Fruit fly (Drosophila melanogaster) ovary, adult (tissue): ENCODE data around the gene CG1910.

Source experiments
- CG17801 ChIP-seq: fragments of 200-800 bp; optimal IDR thresholded peaks from 2 replicates; lab custom pipeline; 2019; ENCODE audit warnings: missing biosample characterization, mild to moderate bottlenecking, missing genetic modification characterization, moderate library complexity; ENCODE audit not compliant: partially characterized antibody

The CG1910 gene

DNA sequence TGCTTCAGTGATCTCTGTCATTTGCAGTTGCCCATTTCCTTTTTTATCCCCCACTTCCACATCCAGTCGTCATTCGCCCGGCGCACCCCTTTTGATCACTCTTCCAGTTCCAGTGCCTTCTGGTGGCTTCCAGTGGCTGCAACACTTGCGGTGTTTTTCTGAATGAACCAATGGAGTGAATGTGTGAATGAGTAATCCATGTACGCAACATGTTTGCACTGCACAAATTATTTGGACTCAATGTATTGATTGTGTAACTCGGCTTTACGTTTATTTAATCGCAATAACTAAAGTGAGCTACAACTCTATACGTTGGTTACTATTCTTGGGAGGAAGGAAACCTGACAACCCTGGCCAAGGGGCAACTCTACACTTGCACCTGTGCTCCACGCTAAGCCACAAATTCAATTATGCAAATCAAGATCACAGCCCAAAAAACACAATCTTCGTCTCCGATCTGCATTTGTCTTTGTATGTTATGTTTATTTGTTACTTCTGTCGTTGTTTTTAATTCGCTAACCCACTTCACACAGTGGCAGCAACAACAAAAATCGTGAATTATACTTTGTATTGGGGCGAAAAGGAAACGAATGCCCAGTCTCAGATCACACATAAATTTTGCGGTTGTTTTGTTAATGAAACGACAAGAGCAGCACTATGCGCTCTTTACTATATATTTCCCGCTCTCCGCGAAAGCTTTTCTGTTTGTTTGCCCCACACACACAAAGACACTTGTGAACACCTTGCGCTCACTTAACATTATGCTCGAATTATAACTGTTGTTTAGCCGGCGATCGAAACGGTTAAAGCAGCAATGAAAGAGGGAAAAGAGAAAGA is 32.3 kb upstream of the CG1910 start:
- no peak for TF ChIP-seq CG17801 (GFP tag; lab: Kevin White, UChicago)

DNA sequence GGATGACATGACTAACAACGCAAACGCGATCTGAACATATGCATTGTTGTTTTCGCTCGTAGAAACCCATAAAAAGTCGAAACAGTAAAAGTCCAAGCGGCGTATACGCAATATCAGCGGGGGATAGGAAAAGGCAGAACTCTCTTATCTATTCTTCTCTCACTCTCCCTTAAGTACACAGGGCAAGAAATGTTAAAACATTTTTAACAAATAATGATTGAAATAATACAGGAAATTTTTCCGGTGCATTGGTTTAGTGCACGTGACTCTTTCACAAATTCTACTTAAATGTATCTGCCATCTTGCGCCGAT is 31.8 kb upstream of the CG1910 start:
- no peak for TF ChIP-seq CG17801 (GFP tag; lab: Kevin White, UChicago)

DNA sequence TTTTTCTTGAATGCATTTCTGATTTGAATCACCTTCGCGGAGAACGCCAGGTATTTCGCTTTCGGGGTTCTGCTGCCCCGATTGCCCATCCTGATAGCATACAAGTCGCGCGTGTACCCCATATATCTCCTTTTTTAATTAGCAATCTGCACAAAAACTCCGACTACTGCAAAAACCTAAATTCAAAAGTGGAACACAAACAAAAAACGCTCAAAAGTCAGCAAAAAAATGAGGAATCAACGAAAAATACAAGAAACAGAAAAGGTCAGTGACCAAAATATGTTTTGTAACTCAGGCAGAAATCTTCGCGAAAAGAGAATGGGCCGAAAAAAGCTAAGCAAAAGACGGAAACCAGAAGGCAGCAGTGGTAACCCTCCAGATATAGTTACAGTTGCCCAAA is 31.2 kb upstream of the CG1910 start:
- no peak for TF ChIP-seq CG17801 (GFP tag; lab: Kevin White, UChicago)

DNA sequence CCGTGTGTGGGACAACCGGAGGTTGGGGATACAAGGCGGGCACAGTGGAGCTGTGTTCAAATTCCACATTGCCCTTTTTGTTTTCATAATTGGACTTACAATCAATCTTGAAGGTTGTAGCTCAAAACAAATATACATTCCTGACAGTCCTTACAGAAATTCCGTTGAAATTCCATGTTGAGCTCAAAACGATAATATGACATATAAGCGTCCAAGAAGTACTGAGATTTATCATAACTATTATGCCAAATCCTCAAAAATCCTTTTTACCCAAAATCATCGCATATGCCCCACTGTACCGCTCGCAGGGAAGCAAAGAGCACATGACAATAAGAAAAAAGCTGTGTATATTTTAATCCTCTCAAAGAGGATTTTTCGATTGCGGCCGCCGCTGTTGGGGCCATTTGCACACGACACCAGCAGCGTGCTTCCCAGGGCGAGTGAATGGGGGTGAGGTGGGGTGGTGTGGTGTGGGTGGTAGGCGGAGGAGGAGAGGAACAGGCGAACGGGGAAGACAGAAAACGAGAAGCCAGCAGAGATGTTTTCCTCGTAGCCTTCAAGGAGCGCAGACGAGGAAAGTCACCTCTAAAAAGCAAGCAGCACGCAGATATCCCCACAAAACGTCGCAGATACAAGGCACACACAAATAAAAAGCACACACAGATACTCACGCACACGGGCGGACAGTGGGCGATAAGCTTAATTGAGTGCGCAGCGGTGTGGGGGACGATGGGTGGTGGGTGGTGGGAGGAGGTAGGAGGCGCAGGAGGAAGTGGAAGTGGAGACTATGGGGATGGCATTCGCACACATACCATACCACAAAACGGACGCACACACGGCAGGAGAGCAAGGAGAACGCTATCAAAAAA is 29.9 kb upstream of the CG1910 start:
- TF ChIP-seq CG17801 (GFP tag; lab: Kevin White, UChicago): no peak

- TF ChIP-seq CG17801 (GFP tag; lab: Kevin White, UChicago): no peak
Measured at dm6 chr3R:31718168-31718565, 29.3 kb upstream of the CG1910 start.

DNA sequence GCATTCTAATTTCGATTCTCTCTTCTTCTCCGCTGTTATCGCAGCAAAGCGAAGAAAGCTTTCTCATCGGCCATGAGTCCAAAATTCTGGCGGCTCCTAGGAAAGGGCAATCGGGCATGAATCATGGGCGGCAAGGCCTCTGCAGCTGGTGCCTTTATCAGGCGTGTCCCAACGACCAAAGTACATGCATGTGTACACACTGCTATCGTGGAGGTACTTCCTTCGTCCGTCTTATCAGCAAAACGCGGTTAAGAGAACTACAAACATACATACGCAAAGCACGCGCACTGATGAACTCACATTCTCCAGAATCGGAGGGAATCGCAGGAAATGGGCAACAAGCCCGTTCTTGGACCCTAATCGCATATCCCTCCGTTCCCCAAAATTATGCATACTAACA is 28.5 kb upstream of the CG1910 start:
- TF ChIP-seq CG17801 (GFP tag; lab: Kevin White, UChicago): no peak

- TF ChIP-seq CG17801 (GFP tag; lab: Kevin White, UChicago): no peak
Measured at dm6 chr3R:31719497-31719896, 27.9 kb upstream of the CG1910 start.

dm6 chr3R:31720112-31720511 is 27.3 kb upstream of the CG1910 start:
- no peak for TF ChIP-seq CG17801 (GFP tag; lab: Kevin White, UChicago)

- no peak for TF ChIP-seq CG17801 (GFP tag; lab: Kevin White, UChicago)
Measured at dm6 chr3R:31721466-31721865, 26.0 kb upstream of the CG1910 start.

DNA sequence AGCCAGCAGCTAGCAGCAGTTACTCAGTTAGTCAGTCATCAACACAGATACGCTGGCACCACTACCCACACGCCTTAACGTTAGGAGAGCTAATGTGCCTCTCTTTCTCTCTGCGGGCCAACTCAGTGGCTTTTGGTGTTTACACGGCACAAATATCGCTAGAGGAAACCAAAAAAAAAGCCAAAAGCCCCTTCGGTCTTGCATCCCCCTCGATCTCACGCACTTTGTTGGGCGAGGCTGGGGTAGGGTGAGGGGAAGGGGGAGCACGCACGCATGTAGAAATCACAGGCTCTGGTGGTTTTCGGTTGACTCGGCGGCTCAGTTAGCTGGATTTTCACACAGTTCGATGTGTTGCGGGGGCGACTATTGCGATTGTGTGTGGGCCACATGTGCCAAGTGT is 25.5 kb upstream of the CG1910 start:
- no peak for TF ChIP-seq CG17801 (GFP tag; lab: Kevin White, UChicago)

DNA sequence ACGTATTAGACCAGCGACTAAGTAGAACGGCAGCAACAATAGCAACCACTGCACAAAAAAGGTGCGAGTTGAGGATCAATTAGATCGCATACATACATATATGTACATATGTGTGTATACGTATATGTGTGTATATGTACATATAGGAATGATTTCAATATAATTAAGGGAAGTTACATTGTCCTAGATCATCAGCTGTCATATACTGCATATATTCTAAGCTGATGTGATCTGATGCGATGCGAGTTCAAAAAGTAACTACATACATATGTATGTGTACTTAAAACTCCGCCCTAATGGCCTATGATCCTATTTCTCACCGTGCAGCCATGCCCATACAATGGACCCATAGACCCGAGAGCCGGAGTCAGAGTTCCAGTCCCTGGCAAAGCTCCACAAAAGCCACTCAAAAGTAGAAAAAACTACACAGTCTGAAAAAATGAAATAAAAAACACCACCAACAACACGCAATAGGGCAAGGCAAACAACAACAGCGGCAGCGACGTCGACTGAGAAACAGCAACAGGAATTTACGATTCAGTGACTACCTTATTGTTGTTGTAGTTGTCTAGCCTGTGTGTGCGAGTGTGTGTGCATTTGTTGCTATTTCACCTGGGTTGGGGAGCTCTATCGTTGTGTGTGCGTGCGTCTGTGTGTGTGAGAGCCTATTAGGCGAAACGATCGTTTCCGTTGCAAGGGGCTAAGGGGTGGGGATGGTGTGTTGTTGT is 24.1 kb upstream of the CG1910 start:
- no peak for TF ChIP-seq CG17801 (GFP tag; lab: Kevin White, UChicago)

DNA sequence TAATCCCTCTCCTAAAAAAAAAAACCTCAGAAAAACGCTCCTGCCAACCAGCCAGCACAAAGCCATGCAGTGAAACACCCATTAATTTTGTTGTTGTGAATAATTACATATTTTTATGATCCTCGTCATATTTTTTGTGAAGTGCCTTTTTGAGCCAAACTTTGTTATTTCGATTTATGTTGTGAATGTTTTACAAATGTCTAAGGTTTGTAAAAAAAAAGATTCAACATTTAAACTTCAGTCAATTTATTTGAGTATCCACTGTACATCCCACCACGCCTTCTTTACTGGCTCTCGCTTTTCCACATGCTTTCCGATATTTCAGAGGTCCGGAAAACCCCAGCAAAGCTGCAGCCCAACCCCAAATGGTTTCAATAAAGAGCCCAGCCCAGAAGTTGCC is 23.3 kb upstream of the CG1910 start:
- TF ChIP-seq CG17801 (GFP tag; lab: Kevin White, UChicago): no peak

DNA sequence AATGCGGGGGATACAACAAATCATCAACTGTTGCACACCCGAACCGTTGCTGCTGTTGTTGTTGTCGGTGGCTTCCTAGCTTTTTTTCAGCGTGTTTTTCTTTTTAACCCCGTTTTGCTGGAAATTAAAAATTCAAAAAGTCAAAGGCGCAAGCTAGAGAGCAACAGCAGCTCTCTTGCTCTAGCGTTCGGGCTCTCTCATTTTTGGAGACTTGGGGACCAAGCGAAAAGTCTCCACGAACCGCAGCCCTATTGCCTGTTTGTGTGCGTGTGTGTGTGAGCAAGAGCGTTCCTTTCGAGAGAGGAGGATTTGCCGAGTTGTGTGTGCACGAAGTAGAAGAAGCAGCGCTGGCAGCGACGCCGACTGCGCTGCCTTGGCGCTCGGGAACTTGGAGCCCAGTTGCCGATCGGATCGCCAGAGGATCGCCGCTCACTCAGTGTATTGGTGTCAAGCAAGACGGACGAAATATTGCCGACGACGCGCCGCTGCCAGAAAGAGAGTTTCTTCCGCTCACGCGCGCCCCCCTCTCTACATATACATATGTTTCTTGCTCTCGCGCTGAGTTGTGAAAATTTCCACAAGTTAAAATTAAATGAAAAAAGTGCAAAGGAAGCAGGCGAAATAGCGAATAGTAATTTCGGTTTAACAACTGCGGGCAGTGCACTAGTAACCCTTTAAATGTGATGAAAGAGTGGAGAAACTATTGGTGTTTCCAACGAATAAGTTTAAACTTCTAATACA is 22.7 kb upstream of the CG1910 start:
- peak; percentile 72 for TF ChIP-seq CG17801 (GFP tag; lab: Kevin White, UChicago)

DNA sequence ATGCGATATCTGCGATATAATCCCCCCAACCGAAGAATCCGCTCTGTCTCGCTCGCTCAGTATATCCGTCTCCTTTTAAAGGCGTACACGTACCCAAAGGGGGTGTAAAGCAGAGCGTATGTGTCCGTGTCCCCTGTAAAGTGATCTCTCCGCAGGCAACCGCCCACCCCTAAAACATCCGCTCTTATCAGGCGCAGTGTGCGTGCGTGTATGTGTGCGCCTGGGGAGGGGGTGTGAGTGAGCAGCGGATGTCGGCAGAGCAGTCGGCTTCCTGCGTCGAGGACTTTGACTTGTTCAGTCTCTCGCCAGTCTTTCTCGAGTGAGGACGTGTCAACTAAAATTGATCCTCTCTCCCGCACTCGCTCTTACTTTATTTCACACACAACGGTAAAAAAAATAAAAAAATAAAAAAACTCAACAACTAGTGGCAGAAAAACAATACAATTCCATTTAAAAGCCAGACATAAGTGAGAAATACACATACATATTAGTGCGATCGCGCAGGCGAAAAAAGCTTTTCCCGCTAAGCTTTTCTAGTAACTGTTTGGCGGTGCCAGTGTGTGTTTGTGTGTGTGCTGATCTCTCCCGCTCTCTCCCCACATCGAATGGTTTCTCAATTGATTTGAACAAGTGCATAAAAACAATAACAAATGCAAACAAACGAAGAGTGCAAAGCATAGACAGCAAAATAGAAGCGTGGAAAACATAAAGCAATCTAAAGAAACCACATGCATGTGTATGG is 21.8 kb upstream of the CG1910 start:
- no peak for TF ChIP-seq CG17801 (GFP tag; lab: Kevin White, UChicago)
